Fruit fly (Drosophila melanogaster) whole organism, wandering third instar larva: Measurements from ENCODE around the gene CG17746.
A peak's percentile ranks its signal among the peaks of the same experiment; 100 is the strongest.

Source experiments
- CG32264 ChIP-seq: fragments of 200-800 bp; sonication (Bioruptor generic); optimal IDR thresholded peaks from 2 replicates; lab custom pipeline; 2016; ENCODE audit warnings: missing biosample characterization, missing genetic modification characterization
- CG9705 ChIP-seq: fragments of 200-800 bp; sonication (Bioruptor generic); optimal IDR thresholded peaks from 2 replicates; lab custom pipeline; 2018; ENCODE audit warnings: missing biosample characterization, mild to moderate bottlenecking, missing genetic modification characterization
- CrebA ChIP-seq: fragments of 200-800 bp; sonication (Bioruptor generic); optimal IDR thresholded peaks from 2 replicates; lab custom pipeline; 2016; ENCODE audit warnings: missing biosample characterization, mild to moderate bottlenecking, missing genetic modification characterization, borderline replicate concordance
- Dfd ChIP-seq: fragments of >200 bp; optimal IDR thresholded peaks from 2 replicates; lab custom pipeline; 2017; ENCODE audit warnings: missing biosample characterization, missing genetic modification characterization
- Dif ChIP-seq: fragments of 200-275, 200-300 bp; sonication (Bioruptor generic); optimal IDR thresholded peaks from 2 replicates; lab custom pipeline; 2018; ENCODE audit warnings: missing biosample characterization, missing genetic modification characterization; ENCODE audit not compliant: partially characterized antibody
- GATAd ChIP-seq: sonication (Bioruptor generic); optimal IDR thresholded peaks from 2 replicates; lab custom pipeline; 2016; ENCODE audit warnings: missing biosample characterization, missing genetic modification characterization
- HLH106 ChIP-seq: fragments of 200-800 bp; optimal IDR thresholded peaks from 3 replicates; lab custom pipeline; 2019; ENCODE audit warnings: missing biosample characterization, mild to moderate bottlenecking, missing genetic modification characterization, moderate library complexity
- Hnf4 ChIP-seq: fragments of 200-800 bp; sonication (Bioruptor generic); optimal IDR thresholded peaks from 2 replicates; lab custom pipeline; 2016; ENCODE audit warnings: missing biosample characterization, mild to moderate bottlenecking, missing genetic modification characterization
- Hr78 ChIP-seq: fragments of >200 bp; optimal IDR thresholded peaks from 2 replicates; lab custom pipeline; 2017; ENCODE audit warnings: missing biosample characterization, missing genetic modification characterization
- Hr83 ChIP-seq: fragments of 200-300 bp; sonication (Bioruptor generic); optimal IDR thresholded peaks from 2 replicates; lab custom pipeline; 2016; ENCODE audit warnings: missing biosample characterization, mild to moderate bottlenecking, missing genetic modification characterization, moderate library complexity; ENCODE audit not compliant: poor library complexity, severe bottlenecking
- Jra ChIP-seq: sonication (Bioruptor generic); optimal IDR thresholded peaks from 2 replicates; lab custom pipeline; 2016; ENCODE audit warnings: missing biosample characterization, missing genetic modification characterization
- Myc ChIP-seq: fragments of >200 bp; optimal IDR thresholded peaks from 2 replicates; lab custom pipeline; 2017
- OdsH ChIP-seq: fragments of 200-800 bp; sonication (Bioruptor generic); optimal IDR thresholded peaks from 2 replicates; lab custom pipeline; 2016; ENCODE audit warnings: missing biosample characterization, mild to moderate bottlenecking, missing genetic modification characterization
- Rel ChIP-seq, 2 experiments: fragments of 200-800 bp; sonication (Bioruptor generic) in 1 of 2; optimal IDR thresholded peaks; 2 replicates in 1 of 2; 3 replicates in 1 of 2; lab custom pipeline; 2016 to 2019; ENCODE audit warnings: mild to moderate bottlenecking in 2 of 2, missing biosample characterization in 2 of 2, missing genetic modification characterization in 2 of 2, moderate library complexity in 1 of 2
- Sp1 ChIP-seq: fragments of 200-800 bp; sonication (Bioruptor generic); optimal IDR thresholded peaks from 3 replicates; lab custom pipeline; 2019; ENCODE audit warnings: missing biosample characterization, mild to moderate bottlenecking, missing genetic modification characterization, moderate library complexity
- Vsx2 ChIP-seq: fragments of 200-300, 225-300 bp; sonication (Bioruptor generic); optimal IDR thresholded peaks from 2 replicates; lab custom pipeline; 2018; ENCODE audit warnings: missing biosample characterization, missing genetic modification characterization; ENCODE audit not compliant: partially characterized antibody
- br ChIP-seq: fragments of 200-800 bp; sonication (Bioruptor generic); optimal IDR thresholded peaks from 2 replicates; lab custom pipeline; 2016; ENCODE audit warnings: missing biosample characterization, missing genetic modification characterization
- brk ChIP-seq: fragments of 200-800 bp; sonication (Bioruptor generic); optimal IDR thresholded peaks from 2 replicates; lab custom pipeline; 2016; ENCODE audit warnings: missing biosample characterization, mild to moderate bottlenecking, missing genetic modification characterization
- dl ChIP-seq, 2 experiments: fragments of 175-275, 200-275 bp in 1 of 2; fragments of 200-275 bp in 1 of 2; sonication (Bioruptor generic); optimal IDR thresholded peaks; lab custom pipeline; 2018; ENCODE audit warnings: mild to moderate bottlenecking in 2 of 2, missing biosample characterization in 2 of 2, missing genetic modification characterization in 2 of 2, moderate library complexity in 2 of 2; ENCODE audit not compliant: partially characterized antibody in 2 of 2, insufficient read depth in 1 of 2
- dmrt93B ChIP-seq: fragments of 200-800 bp; sonication (Bioruptor generic); optimal IDR thresholded peaks from 2 replicates; lab custom pipeline; 2018; ENCODE audit warnings: missing biosample characterization, mild to moderate bottlenecking, missing genetic modification characterization
- dsf ChIP-seq: sonication (Bioruptor generic); optimal IDR thresholded peaks from 2 replicates; lab custom pipeline; 2016; ENCODE audit warnings: missing biosample characterization, missing genetic modification characterization, borderline replicate concordance
- ey ChIP-seq: fragments of 200-800 bp; sonication (Bioruptor generic); optimal IDR thresholded peaks from 2 replicates; lab custom pipeline; 2016; ENCODE audit warnings: missing biosample characterization, missing genetic modification characterization
- foxo ChIP-seq, 2 experiments: fragments of 200-800 bp; sonication (Bioruptor generic); optimal IDR thresholded peaks; 2 replicates in 1 of 2; 3 replicates in 1 of 2; lab custom pipeline; 2016 to 2017; ENCODE audit warnings: missing biosample characterization in 2 of 2, missing genetic modification characterization in 2 of 2
- fru ChIP-seq: fragments of 200-800 bp; sonication (Bioruptor generic); optimal IDR thresholded peaks from 3 replicates; lab custom pipeline; 2016; ENCODE audit warnings: missing biosample characterization, mild to moderate bottlenecking, missing genetic modification characterization
- h ChIP-seq: fragments of 200-800 bp; sonication (Bioruptor generic); optimal IDR thresholded peaks from 3 replicates; lab custom pipeline; 2016; ENCODE audit warnings: missing biosample characterization, mild to moderate bottlenecking, missing genetic modification characterization
- jim ChIP-seq: fragments of 175-275, 200-325 bp; sonication (Bioruptor generic); optimal IDR thresholded peaks from 2 replicates; lab custom pipeline; 2016; ENCODE audit warnings: missing biosample characterization, mild to moderate bottlenecking, missing genetic modification characterization
- lola ChIP-seq: fragments of >200 bp; optimal IDR thresholded peaks from 2 replicates; lab custom pipeline; 2017; ENCODE audit warnings: missing biosample characterization, missing genetic modification characterization
- psq ChIP-seq: fragments of 200-800 bp; sonication (Bioruptor generic); optimal IDR thresholded peaks from 3 replicates; lab custom pipeline; 2017; ENCODE audit warnings: missing biosample characterization, mild to moderate bottlenecking, missing genetic modification characterization, moderate library complexity
- rgr ChIP-seq: fragments of 200-800 bp; sonication (Bioruptor generic); optimal IDR thresholded peaks from 3 replicates; lab custom pipeline; 2016; ENCODE audit warnings: missing biosample characterization, mild to moderate bottlenecking, missing genetic modification characterization
- sage ChIP-seq: fragments of 200-800 bp; sonication (Bioruptor generic); optimal IDR thresholded peaks from 2 replicates; lab custom pipeline; 2016; ENCODE audit warnings: missing biosample characterization, mild to moderate bottlenecking, missing genetic modification characterization
- sv ChIP-seq: fragments of 200-800 bp; sonication (Bioruptor generic); optimal IDR thresholded peaks from 3 replicates; lab custom pipeline; 2016; ENCODE audit warnings: missing biosample characterization, missing genetic modification characterization
- tai ChIP-seq: sonication (Bioruptor generic); optimal IDR thresholded peaks from 2 replicates; lab custom pipeline; 2016; ENCODE audit warnings: missing biosample characterization, missing genetic modification characterization
- usp ChIP-seq: fragments of >200 bp; optimal IDR thresholded peaks from 2 replicates; lab custom pipeline; 2017; ENCODE audit warnings: missing biosample characterization, missing genetic modification characterization
- woc ChIP-seq: sonication (Bioruptor generic); optimal IDR thresholded peaks from 2 replicates; lab custom pipeline; 2016; ENCODE audit warnings: missing biosample characterization, mild to moderate bottlenecking, missing genetic modification characterization

Gene CG17746

dm6 chr3L:3244244-3245144 lies 5.1 kb upstream of the CG17746 start, which contains the start of gene CG12078:
Gene CG12078, minus strand, starts transcription at chr3L:3244294.
- no peak for TF ChIP-seq sv
- no peak for TF ChIP-seq brk (GFP tag; lab: Kevin White, UChicago)
- no peak for TF ChIP-seq jim (GFP tag; lab: Kevin White, UChicago)
- no peak for TF ChIP-seq Hr78 (GFP tag; lab: Kevin White, UChicago)
- TF ChIP-seq Dif = no peak
- TF ChIP-seq Myc = no peak
- no peak for TF ChIP-seq Sp1 (GFP tag; lab: Kevin White, UChicago)
- no peak for TF ChIP-seq Hnf4 (GFP tag; lab: Kevin White, UChicago)
- no peak for TF ChIP-seq Vsx2 (GFP tag; lab: Kevin White, UChicago)
- TF ChIP-seq Dfd (GFP tag; lab: Kevin White, UChicago) = no peak
- TF ChIP-seq CG32264 (GFP tag; lab: Kevin White, UChicago) = no peak
- TF ChIP-seq ey (GFP tag; lab: Kevin White, UChicago) = no peak
- TF ChIP-seq woc = no peak
- peak; percentile 9 for TF ChIP-seq tai (GFP tag; lab: Kevin White, UChicago)
- TF ChIP-seq lola (GFP tag; lab: Kevin White, UChicago) = no peak
- no peak for TF ChIP-seq CrebA
- TF ChIP-seq Hr83 (GFP tag; lab: Kevin White, UChicago) = peak; percentile 21
- TF ChIP-seq fru (GFP tag; lab: Kevin White, UChicago) = peak; percentile 2
- TF ChIP-seq foxo (GFP tag; optimal IDR thresholded peaks at IDR 0.05; lab: Kevin White, UChicago) = peak in 1 of 2 experiments; percentile 25

dm6 chr3L:3242121-3243083 lies 3.0 kb upstream of the CG17746 start:
- TF ChIP-seq Dif (peak; percentile 76), Jra (GFP tag; lab: Kevin White, UChicago) (peak; percentile 8), psq (GFP tag; lab: Kevin White, UChicago) (peak; percentile 55), Hr78 (GFP tag; lab: Kevin White, UChicago) (no peak), Sp1 (GFP tag; lab: Kevin White, UChicago) (peak; percentile 12), dl (GFP tag; optimal IDR thresholded peaks at IDR 0.05; lab: Kevin White, UChicago; ENCODE audit: insufficient read depth in 1 of 2, partially characterized antibody in 2 of 2) (peak in 1 of 2 experiments; percentile 52), jim (GFP tag; lab: Kevin White, UChicago) (peak; percentile 68), br (GFP tag; lab: Kevin White, UChicago) (peak; percentile 22), CrebA (peak; percentile 44), h (GFP tag; lab: Kevin White, UChicago) (no peak), fru (GFP tag; lab: Kevin White, UChicago) (peak; percentile 65)

- TF ChIP-seq lola (GFP tag; lab: Kevin White, UChicago) = peak; percentile 3
- no peak for TF ChIP-seq Hr78 (GFP tag; lab: Kevin White, UChicago)
- TF ChIP-seq CrebA = no peak
- TF ChIP-seq, all 38 proteins: peak for 1
Measured at dm6 chr3L:3241368-3241640, 1.9 kb upstream of the CG17746 start.

- peak; percentile 94 for TF ChIP-seq psq (GFP tag; lab: Kevin White, UChicago)
- TF ChIP-seq CrebA = peak; percentile 71
- peak; percentile 93 for TF ChIP-seq dmrt93B (GFP tag; lab: Kevin White, UChicago)
- TF ChIP-seq fru (GFP tag; lab: Kevin White, UChicago) = peak; percentile 89
- TF ChIP-seq OdsH (GFP tag; lab: Kevin White, UChicago) = peak; percentile 90
- TF ChIP-seq Vsx2 (GFP tag; lab: Kevin White, UChicago) = no peak
- peak; percentile 75 for TF ChIP-seq Rel (GFP tag; optimal IDR thresholded peaks at IDR 0.05; lab: Kevin White, UChicago)
- TF ChIP-seq Rel (tag; optimal IDR thresholded peaks at IDR 0.05; lab: Kevin White, UChicago) = peak; percentile 80
- no peak for TF ChIP-seq jim (GFP tag; lab: Kevin White, UChicago)
- peak; percentile 97 for TF ChIP-seq HLH106 (tag; lab: Kevin White, UChicago)
- peak; percentile 30 for TF ChIP-seq GATAd (GFP tag; lab: Kevin White, UChicago)
- peak; percentile 80 for TF ChIP-seq CG9705 (GFP tag; lab: Kevin White, UChicago)
- TF ChIP-seq Dfd (GFP tag; lab: Kevin White, UChicago) = no peak
- TF ChIP-seq Hr83 (GFP tag; lab: Kevin White, UChicago) = peak; percentile 17
- TF ChIP-seq usp (GFP tag; lab: Kevin White, UChicago) = no peak
- TF ChIP-seq Dif = no peak
- peak; percentile 85 for TF ChIP-seq sage (GFP tag; lab: Kevin White, UChicago)
- peak; percentile 89 for TF ChIP-seq Hnf4 (GFP tag; lab: Kevin White, UChicago)
- TF ChIP-seq Jra (GFP tag; lab: Kevin White, UChicago) = peak; percentile 30
- TF ChIP-seq rgr (GFP tag; lab: Kevin White, UChicago) = peak; percentile 94
- TF ChIP-seq h (GFP tag; lab: Kevin White, UChicago) = peak; percentile 91
- no peak for TF ChIP-seq dsf
- TF ChIP-seq sv = no peak
- peak; percentile 79 for TF ChIP-seq woc
- TF ChIP-seq foxo (GFP tag; optimal IDR thresholded peaks at IDR 0.05; lab: Kevin White, UChicago) = peak; percentile 60 to 87
Measured at dm6 chr3L:3240597-3241367, 1.4 kb upstream of the CG17746 start.
